Fruit fly (Drosophila melanogaster): ENCODE measurements around the gene Trs33.

dm6 chr3R:15342926-15343685 is 7.7 kb downstream of the Trs33 start, which contains the start of gene Nagk:
- TF ChIP-seq insv (optimal IDR thresholded peaks at IDR 0.05) (no peak), ttk (optimal IDR thresholded peaks at IDR 0.05) (no peak), h (optimal IDR thresholded peaks at IDR 0.05) (no peak), Myc (optimal IDR thresholded peaks at IDR 0.05) (no peak)

Measured in Kc167 (cell line).